Worm (Caenorhabditis elegans): ENCODE data around the gene acs-1.

DNA sequence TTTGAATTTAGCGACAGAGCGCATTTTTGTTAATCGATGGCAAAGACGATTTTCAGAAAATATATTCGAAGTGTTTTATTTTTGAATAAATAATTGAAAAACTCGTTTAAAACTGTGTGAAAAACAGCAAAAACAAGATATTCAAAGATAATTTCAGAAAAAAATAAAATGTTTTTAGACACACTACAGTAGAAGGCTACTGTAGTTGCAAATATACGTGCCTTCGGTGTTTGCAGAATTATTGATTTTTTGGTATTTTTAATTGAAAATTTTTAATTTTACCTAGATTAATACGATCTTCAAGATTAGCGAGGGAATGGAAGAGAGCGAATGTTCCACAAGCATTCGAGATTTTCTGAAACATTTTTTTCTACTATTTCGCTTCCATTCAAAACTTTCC is 14.2 kb upstream of the acs-1 start:
- TF ChIP-seq blmp-1 (tag; optimal IDR thresholded peaks at IDR 0.05; ENCODE audit: insufficient read depth) = no peak
- TF ChIP-seq fos-1 (tag; optimal IDR thresholded peaks at IDR 0.05) = no peak
- TF ChIP-seq gmeb-1 (tag; optimal IDR thresholded peaks at IDR 0.05) = no peak
- no peak for TF ChIP-seq mdl-1 (tag; optimal IDR thresholded peaks at IDR 0.05)
- TF ChIP-seq elt-3 (tag; optimal IDR thresholded peaks at IDR 0.05) = no peak
- TF ChIP-seq elt-1 (tag; optimal IDR thresholded peaks at IDR 0.05) = no peak
- TF ChIP-seq lsy-2 (tag; optimal IDR thresholded peaks at IDR 0.05) = peak in 1 of 2 experiments; percentile 10
- no peak for TF ChIP-seq nhr-12 (tag; optimal IDR thresholded peaks at IDR 0.05)

All from whole organism, L2 larva.